Fruit fly (Drosophila melanogaster): ENCODE results near the gene BTBD9.

- TF ChIP-seq psq (optimal IDR thresholded peaks at IDR 0.05) (no peak), CG8478 (optimal IDR thresholded peaks at IDR 0.05) (no peak), Dll (optimal IDR thresholded peaks at IDR 0.05) (no peak), pan (optimal IDR thresholded peaks at IDR 0.05) (no peak), EcR (GFP tag; optimal IDR thresholded peaks at IDR 0.05) (no peak), usp (GFP tag; optimal IDR thresholded peaks at IDR 0.05) (no peak)
Observed at dm6 chrX:10784330-10784778, 16.0 kb downstream of the BTBD9 start.

Data from whole organism.